Worm (Caenorhabditis elegans): ENCODE measurements around the gene B0554.5.

B0554.5 gene

ce11 chrV:439183-439749, 15.0 kb downstream of the B0554.5 start:
- TF ChIP-seq rpc-1 (optimal IDR thresholded peaks at IDR 0.05), result no peak
- TF ChIP-seq rpc-1 (tag; optimal IDR thresholded peaks at IDR 0.05), result no peak
- no peak for TF ChIP-seq snpc-1.3 (tag; optimal IDR thresholded peaks at IDR 0.05; ENCODE audit: insufficient read depth)

- TF ChIP-seq lin-35 (GFP tag; optimal IDR thresholded peaks at IDR 0.05), result no peak
- no peak for TF ChIP-seq hmg-20 (GFP tag; IDR thresholded peaks at IDR 0.05)
- no peak for TF ChIP-seq ceh-91 (GFP tag; IDR thresholded peaks at IDR 0.05)
Observed at ce11 chrV:440923-441322, 16.7 kb downstream of the B0554.5 start, which contains the start of gene B0554.7. B0554.7 (minus strand) TSS chrV:441023.

DNA sequence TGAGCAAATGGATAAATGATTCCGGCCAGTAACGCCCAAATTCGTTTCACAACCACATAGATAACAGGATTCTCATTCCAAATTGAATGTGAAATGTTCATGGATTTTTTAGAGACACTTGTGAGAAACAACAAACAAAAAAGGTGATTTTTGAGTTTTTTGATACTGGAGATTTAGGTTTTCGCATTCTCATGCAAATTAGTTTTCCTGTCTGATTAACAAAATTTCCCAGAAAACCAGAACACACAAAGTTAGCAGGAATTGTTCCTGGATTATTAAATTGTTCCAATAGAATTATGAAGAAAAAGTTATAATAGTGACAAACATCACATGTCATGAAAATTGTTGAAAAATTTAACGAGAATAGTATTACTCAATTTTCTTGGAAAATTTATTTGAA, 19.0 kb downstream of the B0554.5 start, which contains the start of gene srh-33:
Gene srh-33, minus strand, starts transcription at position 101 of the 400 bp plus-strand sequence.
- TF ChIP-seq Y79H2A.3 (GFP tag; conservative IDR thresholded peaks at IDR 0.05) (no peak), K11D2.4 (GFP tag; IDR thresholded peaks at IDR 0.05) (no peak), B0336.3 (GFP tag; IDR thresholded peaks at IDR 0.05) (no peak), F37B4.10 (GFP tag; IDR thresholded peaks at IDR 0.05) (no peak), dpff-1 (tag; optimal IDR thresholded peaks at IDR 0.05) (no peak), let-607 (tag; optimal IDR thresholded peaks at IDR 0.05) (no peak), rec-8 (tag; optimal IDR thresholded peaks at IDR 0.05) (no peak), zfh-2 (GFP tag; conservative IDR thresholded peaks at IDR 0.05) (no peak), tbp1 (GFP tag; optimal IDR thresholded peaks at IDR 0.05) (no peak), ceh-91 (GFP tag; IDR thresholded peaks at IDR 0.05) (no peak), ceh-100 (GFP tag; IDR thresholded peaks at IDR 0.05) (no peak), dpl-1 (GFP tag; optimal IDR thresholded peaks at IDR 0.05) (no peak), ztf-6 (GFP tag; IDR thresholded peaks at IDR 0.05) (no peak), cebp-1 (GFP tag; IDR thresholded peaks at IDR 0.05) (no peak), cebp-1 (tag; optimal IDR thresholded peaks at IDR 0.05) (no peak), efl-1 (GFP tag; optimal IDR thresholded peaks at IDR 0.05) (no peak), chd-7 (tag; optimal IDR thresholded peaks at IDR 0.05) (no peak), ceh-58 (GFP tag; IDR thresholded peaks at IDR 0.05) (no peak), mes-4 (tag; optimal IDR thresholded peaks at IDR 0.05) (no peak), rcor-1 (GFP tag; IDR thresholded peaks at IDR 0.05) (no peak)

DNA sequence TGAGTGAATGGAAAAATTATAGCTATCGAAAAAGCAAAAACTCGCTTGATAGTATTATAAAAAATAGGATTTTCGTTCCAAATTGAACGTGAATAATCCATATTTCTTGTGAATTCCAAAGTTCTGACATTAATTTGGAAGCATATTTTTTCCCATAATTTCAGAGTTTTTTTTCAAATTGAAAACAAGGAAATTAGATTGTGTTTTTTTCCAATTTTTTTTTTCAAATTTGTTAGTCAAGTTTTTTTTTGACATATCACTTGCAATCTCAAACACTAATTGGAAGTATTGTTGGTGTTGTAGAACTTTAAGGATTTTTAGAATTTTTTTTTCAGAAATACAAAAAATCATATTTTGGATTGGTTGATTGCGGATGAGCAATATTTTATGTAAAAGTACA, 22.3 kb downstream of the B0554.5 start, which contains the start of gene srh-34:
Gene srh-34, minus strand, starts transcription at position 101 of the 400 bp plus-strand sequence.
- TF ChIP-seq Y95B8A.8 (GFP tag; IDR thresholded peaks at IDR 0.05) (no peak), nhr-27 (tag; optimal IDR thresholded peaks at IDR 0.05) (no peak), lsy-27 (tag; optimal IDR thresholded peaks at IDR 0.05; ENCODE audit: borderline replicate concordance, insufficient read depth) (no peak), Y79H2A.3 (GFP tag; conservative IDR thresholded peaks at IDR 0.05) (no peak), Y67H2A.10 (GFP tag; conservative IDR thresholded peaks at IDR 0.05) (no peak), dpl-1 (GFP tag; optimal IDR thresholded peaks at IDR 0.05) (no peak), athp-1 (tag; optimal IDR thresholded peaks at IDR 0.05) (no peak), F23B12.7 (tag; optimal IDR thresholded peaks at IDR 0.05; ENCODE audit: insufficient read depth) (no peak), tbp1 (GFP tag; optimal IDR thresholded peaks at IDR 0.05) (no peak), nfyb-1 (GFP tag; IDR thresholded peaks at IDR 0.05) (no peak), mes-4 (tag; optimal IDR thresholded peaks at IDR 0.05) (no peak), K12H6.12 (tag; optimal IDR thresholded peaks at IDR 0.05) (no peak), ztf-3 (GFP tag; optimal IDR thresholded peaks at IDR 0.05) (no peak)
